Fruit fly (Drosophila melanogaster) whole organism, embryonic: ENCODE measurements around the gene CG3117.

Experiments
- Aef1 ChIP-seq: fragments of 200-800 bp; sonication (Bioruptor generic); IDR thresholded peaks from 3 replicates; pipeline ENCODE4 v1.3.6; 2022; ENCODE audit warnings: missing biosample characterization, missing genetic modification characterization
- BtbVII ChIP-seq: fragments of 200-800 bp; sonication (Bioruptor generic); optimal IDR thresholded peaks from 3 replicates; lab custom pipeline; 2017; ENCODE audit warnings: missing biosample characterization, mild to moderate bottlenecking, missing genetic modification characterization
- CG10267 ChIP-seq: fragments of 200-800 bp; sonication (Bioruptor generic); optimal IDR thresholded peaks from 2 replicates; lab custom pipeline; 2018; ENCODE audit warnings: missing biosample characterization, mild to moderate bottlenecking, missing genetic modification characterization, moderate library complexity
- CG10321 ChIP-seq: fragments of 200-800 bp; sonication (Bioruptor generic); IDR thresholded peaks from 2 replicates; pipeline ENCODE4 v1.3.6; 2022; ENCODE audit warnings: missing biosample characterization, missing genetic modification characterization
- CG11398 ChIP-seq: fragments of 200-800 bp; sonication (Bioruptor generic); optimal IDR thresholded peaks from 2 replicates; lab custom pipeline; 2016; ENCODE audit warnings: missing biosample characterization, missing genetic modification characterization
- CG13123 ChIP-seq: fragments of 200-800 bp; sonication (Bioruptor generic); optimal IDR thresholded peaks from 2 replicates; lab custom pipeline; 2016; ENCODE audit warnings: missing biosample characterization, missing genetic modification characterization
- CG14965 ChIP-seq: fragments of 200-800 bp; sonication (Bioruptor generic); optimal IDR thresholded peaks from 2 replicates; lab custom pipeline; 2016; ENCODE audit warnings: missing biosample characterization, missing genetic modification characterization, borderline replicate concordance
- CG1529 ChIP-seq: fragments of 200-800 bp; sonication (Bioruptor generic); optimal IDR thresholded peaks from 3 replicates; lab custom pipeline; 2018; ENCODE audit warnings: missing biosample characterization, missing genetic modification characterization
- CG1792 ChIP-seq: fragments of 200-800 bp; sonication (Bioruptor generic); optimal IDR thresholded peaks from 2 replicates; lab custom pipeline; 2016; ENCODE audit warnings: missing biosample characterization, missing genetic modification characterization
- CG30431 ChIP-seq: fragments of 200-800 bp; sonication (Bioruptor generic); optimal IDR thresholded peaks from 2 replicates; lab custom pipeline; 2017; ENCODE audit warnings: missing biosample characterization, missing genetic modification characterization
- CG3065 ChIP-seq: fragments of 200-800 bp; sonication (Bioruptor generic); optimal IDR thresholded peaks from 2 replicates; lab custom pipeline; 2016; ENCODE audit warnings: missing biosample characterization, missing genetic modification characterization
- CG3726 ChIP-seq: fragments of 200-800 bp; sonication (Bioruptor generic); IDR thresholded peaks from 3 replicates; pipeline ENCODE4, ENCODE4 v1.3.6; 2022; ENCODE audit warnings: missing biosample characterization, missing genetic modification characterization
- CG6272 ChIP-seq: fragments of 200-800 bp; sonication (Bioruptor generic); IDR thresholded peaks from 2 replicates; pipeline ENCODE4 v1.3.6; 2022; ENCODE audit warnings: missing biosample characterization, missing genetic modification characterization
- CG8478 ChIP-seq: fragments of >200 bp; optimal IDR thresholded peaks from 2 replicates; lab custom pipeline; 2018
- CG9437 ChIP-seq: fragments of 200-800 bp; sonication (Bioruptor generic); optimal IDR thresholded peaks from 2 replicates; lab custom pipeline; 2018; ENCODE audit warnings: missing biosample characterization, mild to moderate bottlenecking, missing genetic modification characterization
- CG9876 ChIP-seq: fragments of 200-800 bp; sonication (Bioruptor generic); optimal IDR thresholded peaks from 2 replicates; lab custom pipeline; 2016; ENCODE audit warnings: missing biosample characterization, missing genetic modification characterization
- CkIIα-i1 ChIP-seq: fragments of 200-800 bp; sonication (Bioruptor generic); IDR thresholded peaks from 2 replicates; pipeline ENCODE4 v1.3.6; 2022; ENCODE audit warnings: missing biosample characterization, missing genetic modification characterization
- D19B ChIP-seq: fragments of 200-800 bp; sonication (Bioruptor generic); optimal IDR thresholded peaks from 2 replicates; lab custom pipeline; 2017; ENCODE audit warnings: missing biosample characterization, mild to moderate bottlenecking, missing genetic modification characterization
- Fer3 ChIP-seq: fragments of 200-800 bp; sonication (Bioruptor generic); optimal IDR thresholded peaks from 2 replicates; lab custom pipeline; 2018; ENCODE audit warnings: missing biosample characterization, mild to moderate bottlenecking, missing genetic modification characterization, moderate library complexity
- HLH4C ChIP-seq: fragments of 200-800 bp; sonication (Bioruptor generic); IDR thresholded peaks from 3 replicates; pipeline ENCODE4 v1.3.6; 2022; ENCODE audit warnings: missing biosample characterization, missing genetic modification characterization; ENCODE audit not compliant: partially characterized antibody
- Hr39 ChIP-seq: fragments of >200 bp; optimal IDR thresholded peaks from 2 replicates; lab custom pipeline; 2017
- Hr51 ChIP-seq, 2 experiments: fragments of 200-800 bp; sonication (Bioruptor generic); optimal IDR thresholded peaks; 2 replicates in 1 of 2; 3 replicates in 1 of 2; lab custom pipeline; 2016 to 2018; ENCODE audit warnings: missing biosample characterization in 2 of 2, missing genetic modification characterization in 2 of 2, mild to moderate bottlenecking in 1 of 2, moderate library complexity in 1 of 2
- Hr78 ChIP-seq, 2 experiments: fragments of 200-800 bp in 1 of 2; fragments of >200 bp in 1 of 2; sonication (Bioruptor generic) in 1 of 2; optimal IDR thresholded peaks; 2 replicates each; lab custom pipeline; 2017 to 2019; ENCODE audit warnings: missing biosample characterization in 2 of 2, missing genetic modification characterization in 2 of 2, mild to moderate bottlenecking in 1 of 2, moderate library complexity in 1 of 2
- NFAT ChIP-seq: fragments of 200-800 bp; sonication (Bioruptor generic); IDR thresholded peaks from 2 replicates; pipeline ENCODE4 v1.3.6; 2022; ENCODE audit warnings: missing biosample characterization, missing genetic modification characterization
- Nf-YA ChIP-seq: fragments of 200-800 bp; sonication (Bioruptor generic); IDR thresholded peaks from 2 replicates; pipeline ENCODE4 v1.3.6; 2022; ENCODE audit warnings: missing biosample characterization, missing genetic modification characterization
- Ravus ChIP-seq: fragments of 200-800 bp; sonication (Bioruptor generic); IDR thresholded peaks from 2 replicates; pipeline ENCODE4 v1.3.6; 2022; ENCODE audit warnings: missing biosample characterization, missing genetic modification characterization
- Rfx ChIP-seq: fragments of 200-800 bp; sonication (Bioruptor generic); IDR thresholded peaks from 2 replicates; pipeline ENCODE4 v1.3.6; 2022; ENCODE audit warnings: missing biosample characterization, missing genetic modification characterization
- Scr ChIP-seq: fragments of 200-800 bp; sonication (Bioruptor generic); IDR thresholded peaks from 2 replicates; pipeline ENCODE4 v1.3.6; 2022; ENCODE audit warnings: missing biosample characterization, missing genetic modification characterization; ENCODE audit not compliant: partially characterized antibody
- Tbp ChIP-seq: fragments of >200 bp; optimal IDR thresholded peaks from 2 replicates; lab custom pipeline; 2018; ENCODE audit warnings: missing biosample characterization, missing genetic modification characterization
- ac ChIP-seq: fragments of 200-800 bp; sonication (Bioruptor generic); optimal IDR thresholded peaks from 3 replicates; lab custom pipeline; 2017; ENCODE audit warnings: missing biosample characterization, mild to moderate bottlenecking, missing genetic modification characterization
- ase ChIP-seq: fragments of 200-800 bp; sonication (Bioruptor generic); IDR thresholded peaks from 3 replicates; pipeline ENCODE4 v1.3.6; 2022; ENCODE audit warnings: missing biosample characterization, missing genetic modification characterization
- btn ChIP-seq: fragments of 200-800 bp; sonication (Bioruptor generic); optimal IDR thresholded peaks from 2 replicates; lab custom pipeline; 2016; ENCODE audit warnings: missing biosample characterization, missing genetic modification characterization
- caup ChIP-seq: fragments of 200-800 bp; sonication (Bioruptor generic); optimal IDR thresholded peaks from 3 replicates; lab custom pipeline; 2017; ENCODE audit warnings: missing biosample characterization, mild to moderate bottlenecking, missing genetic modification characterization, moderate library complexity; ENCODE audit not compliant: severe bottlenecking
- dan ChIP-seq: fragments of 200-800 bp; sonication (Bioruptor generic); IDR thresholded peaks from 2 replicates; pipeline ENCODE4 v1.3.6; 2022; ENCODE audit warnings: missing biosample characterization, missing genetic modification characterization
- ems ChIP-seq: fragments of 200-800 bp; sonication (Bioruptor generic); optimal IDR thresholded peaks from 3 replicates; lab custom pipeline; 2016; ENCODE audit warnings: missing biosample characterization, missing genetic modification characterization
- esg ChIP-seq: fragments of 200-800 bp; sonication (Bioruptor generic); conservative IDR thresholded peaks from 2 replicates; pipeline ENCODE4 v1.3.6; 2022; ENCODE audit warnings: missing biosample characterization, missing genetic modification characterization
- eve ChIP-seq, 2 experiments: fragments of >200 bp; optimal IDR thresholded peaks; 2 replicates each; lab custom pipeline; 2017; ENCODE audit warnings: missing biosample characterization in 2 of 2, missing genetic modification characterization in 2 of 2
- exex ChIP-seq: fragments of 200-800 bp; sonication (Bioruptor generic); optimal IDR thresholded peaks from 4 replicates; lab custom pipeline; 2018; ENCODE audit warnings: missing biosample characterization, mild to moderate bottlenecking, missing genetic modification characterization, moderate library complexity
- fd64A ChIP-seq: fragments of 200-800 bp; sonication (Bioruptor generic); optimal IDR thresholded peaks from 3 replicates; lab custom pipeline; 2018; ENCODE audit warnings: missing biosample characterization, mild to moderate bottlenecking, missing genetic modification characterization
- fu2 ChIP-seq: fragments of 200-800 bp; sonication (Bioruptor generic); optimal IDR thresholded peaks from 2 replicates; lab custom pipeline; 2016; ENCODE audit warnings: missing biosample characterization, missing genetic modification characterization
- grau ChIP-seq: fragments of 200-800 bp; optimal IDR thresholded peaks from 3 replicates; lab custom pipeline; 2019; ENCODE audit warnings: missing biosample characterization, mild to moderate bottlenecking, missing genetic modification characterization, moderate library complexity
- gsb-n ChIP-seq: fragments of 200-800 bp; sonication (Bioruptor generic); optimal IDR thresholded peaks from 3 replicates; lab custom pipeline; 2018; ENCODE audit warnings: missing biosample characterization, mild to moderate bottlenecking, missing genetic modification characterization
- hth ChIP-seq: fragments of >200 bp; optimal IDR thresholded peaks from 2 replicates; lab custom pipeline; 2017; ENCODE audit warnings: inconsistent platforms
- jumu ChIP-seq: fragments of 200-800 bp; sonication (Bioruptor generic); optimal IDR thresholded peaks from 3 replicates; lab custom pipeline; 2016; ENCODE audit warnings: missing biosample characterization, missing genetic modification characterization
- kay ChIP-seq: fragments of 200-800 bp; sonication (Bioruptor generic); optimal IDR thresholded peaks from 2 replicates; lab custom pipeline; 2016; ENCODE audit warnings: missing biosample characterization, missing genetic modification characterization
- sc ChIP-seq, 3 experiments: fragments of >200 bp in 2 of 3; fragments of 200-800 bp in 1 of 3; sonication (Bioruptor generic) in 1 of 3; optimal IDR thresholded peaks; 2 replicates in 2 of 3; 3 replicates in 1 of 3; lab custom pipeline; 2017; ENCODE audit warnings: mild to moderate bottlenecking in 1 of 3, missing biosample characterization in 1 of 3, missing genetic modification characterization in 1 of 3, missing genetic modification reagents in 1 of 3
- sim ChIP-seq: fragments of 200-800 bp; sonication (Bioruptor generic); IDR thresholded peaks from 2 replicates; pipeline ENCODE4 v1.3.6; 2022; ENCODE audit warnings: missing biosample characterization, missing genetic modification characterization
- sna ChIP-seq: fragments of 200-800 bp; sonication (Bioruptor generic); IDR thresholded peaks from 2 replicates; pipeline ENCODE4 v1.3.6; 2022; ENCODE audit warnings: missing biosample characterization, missing genetic modification characterization; ENCODE audit not compliant: partially characterized antibody
- sug ChIP-seq: fragments of 200-800 bp; optimal IDR thresholded peaks from 2 replicates; lab custom pipeline; 2019; ENCODE audit warnings: missing biosample characterization, mild to moderate bottlenecking, missing genetic modification characterization, moderate library complexity
- tna ChIP-seq: fragments of 200-800 bp; sonication (Bioruptor generic); IDR thresholded peaks from 2 replicates; pipeline ENCODE4 v1.3.6; 2022; ENCODE audit warnings: missing biosample characterization, missing genetic modification characterization; ENCODE audit not compliant: partially characterized antibody
- zen2 ChIP-seq: fragments of 200-800 bp; sonication (Bioruptor generic); IDR thresholded peaks from 3 replicates; pipeline ENCODE4 v1.3.6; 2022; ENCODE audit warnings: missing biosample characterization, missing genetic modification characterization; ENCODE audit not compliant: partially characterized antibody

Gene CG3117

DNA sequence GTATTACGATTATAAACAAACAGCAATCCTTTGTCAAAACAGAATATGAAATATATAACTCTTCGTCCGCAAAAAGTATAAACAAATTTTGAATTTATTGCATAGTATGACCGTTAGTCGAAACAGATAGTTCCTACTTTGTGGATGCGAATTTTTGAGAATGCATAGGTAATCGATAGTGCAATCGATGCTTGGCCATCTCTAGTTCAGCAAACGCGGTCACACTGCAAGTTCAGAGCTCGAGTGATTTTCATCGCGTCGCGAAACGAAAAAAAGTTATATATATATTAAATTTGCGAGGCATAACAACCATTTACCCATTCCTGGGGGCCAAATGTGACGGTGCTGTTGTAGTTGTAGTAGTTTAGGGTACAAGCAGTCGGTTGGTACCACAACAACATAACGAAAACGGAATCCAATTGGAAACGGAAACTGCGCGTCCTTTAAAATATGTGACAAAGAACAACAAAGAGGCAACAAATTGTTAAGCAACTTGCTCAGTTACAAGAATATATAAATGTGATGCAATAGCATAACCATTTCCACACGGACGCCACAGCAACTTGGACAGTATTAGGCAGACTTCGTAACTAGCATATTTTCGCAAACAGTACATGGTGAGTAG lies 10.1 kb upstream of the CG3117 start, which contains the start of gene CG2991 (continued):
- no peak for TF ChIP-seq CG1792 (GFP tag; lab: Kevin White, UChicago)
- peak; percentile 59; the same call in 2 of the 3 replicates for TF ChIP-seq HLH4C (GFP tag; lab: Robert Waterston, UW)
- no peak for TF ChIP-seq Nf-YA (GFP tag; lab: Robert Waterston, UW)
- TF ChIP-seq CG10267 (tag; lab: Kevin White, UChicago), result peak; percentile 69
- TF ChIP-seq Aef1 (GFP tag; lab: Robert Waterston, UW), result no peak
- TF ChIP-seq caup, result peak; percentile 56
- peak; percentile 56 for TF ChIP-seq gsb-n
- TF ChIP-seq esg (GFP tag; lab: Robert Waterston, UW), result no peak
- no peak for TF ChIP-seq CG14965 (GFP tag; lab: Kevin White, UChicago)
- TF ChIP-seq D19B (GFP tag; lab: Kevin White, UChicago), result no peak
- TF ChIP-seq eve (GFP tag; optimal IDR thresholded peaks at IDR 0.05; lab: Kevin White, UChicago), result no peak
- peak in 1 of 2 experiments; percentile 24 for TF ChIP-seq Hr51 (GFP tag; optimal IDR thresholded peaks at IDR 0.05; lab: Kevin White, UChicago)
- TF ChIP-seq fd64A (GFP tag; lab: Kevin White, UChicago), result no peak
- peak; percentile 59 for TF ChIP-seq Rfx (GFP tag; lab: Robert Waterston, UW)
- TF ChIP-seq CG9876 (GFP tag; lab: Kevin White, UChicago), result no peak
- TF ChIP-seq Ravus (GFP tag; lab: Robert Waterston, UW), result no peak
- TF ChIP-seq CG11398 (GFP tag; lab: Kevin White, UChicago), result no peak
- TF ChIP-seq NFAT (GFP tag; lab: Robert Waterston, UW), result no peak
- TF ChIP-seq exex, result peak; percentile 13
- no peak for TF ChIP-seq btn
- TF ChIP-seq BtbVII, result peak; percentile 29
- no peak for TF ChIP-seq sc (optimal IDR thresholded peaks at IDR 0.05; lab: Kevin White, UChicago)
- TF ChIP-seq sc (GFP tag; optimal IDR thresholded peaks at IDR 0.05; lab: Kevin White, UChicago), result no peak
- TF ChIP-seq ac (GFP tag; lab: Kevin White, UChicago), result no peak
- no peak for TF ChIP-seq kay
- no peak for TF ChIP-seq CG6272 (GFP tag; lab: Robert Waterston, UW)
- TF ChIP-seq sug, result peak; percentile 63
- peak; percentile 19 for TF ChIP-seq CG9437 (GFP tag; lab: Kevin White, UChicago)
- no peak for TF ChIP-seq sim (GFP tag; lab: Robert Waterston, UW)
- TF ChIP-seq jumu, result no peak
- no peak for TF ChIP-seq CG30431 (GFP tag; lab: Kevin White, UChicago)
- peak; percentile 82 for TF ChIP-seq Scr (GFP tag; lab: Robert Waterston, UW)
- TF ChIP-seq dan (GFP tag; lab: Robert Waterston, UW), result no peak
- TF ChIP-seq tna (GFP tag; lab: Robert Waterston, UW), result no peak; the same call in none of the 2 replicates
- peak; percentile 70; the same call in 1 of the 3 replicates for TF ChIP-seq zen2 (GFP tag; lab: Robert Waterston, UW)
- TF ChIP-seq sna (GFP tag; lab: Robert Waterston, UW), result peak; percentile 87
- no peak for TF ChIP-seq CG8478 (lab: Kevin White, UChicago)
- no peak for TF ChIP-seq CG10321 (GFP tag; lab: Robert Waterston, UW)
- TF ChIP-seq Hr78 (GFP tag; optimal IDR thresholded peaks at IDR 0.05; lab: Kevin White, UChicago), result no peak
- TF ChIP-seq Hr39 (lab: Kevin White, UChicago), result no peak
- TF ChIP-seq CG3726, result no peak
- TF ChIP-seq ems, result no peak
- TF ChIP-seq CkIIα-i1, result no peak
- TF ChIP-seq Fer3 (tag; lab: Kevin White, UChicago), result peak; percentile 5
- no peak for TF ChIP-seq CG1529 (GFP tag; lab: Kevin White, UChicago)
- TF ChIP-seq grau (tag; lab: Kevin White, UChicago), result peak; percentile 45
- TF ChIP-seq CG13123, result no peak
- TF ChIP-seq ase (GFP tag; lab: Robert Waterston, UW), result no peak
- no peak for TF ChIP-seq CG3065 (GFP tag; lab: Kevin White, UChicago)
- no peak for TF ChIP-seq hth (lab: Kevin White, UChicago)
- no peak for TF ChIP-seq fu2
- TF ChIP-seq Tbp (GFP tag; lab: Kevin White, UChicago), result no peak
